Worm (Caenorhabditis elegans): ENCODE measurements around the gene mlck-1.

DNA sequence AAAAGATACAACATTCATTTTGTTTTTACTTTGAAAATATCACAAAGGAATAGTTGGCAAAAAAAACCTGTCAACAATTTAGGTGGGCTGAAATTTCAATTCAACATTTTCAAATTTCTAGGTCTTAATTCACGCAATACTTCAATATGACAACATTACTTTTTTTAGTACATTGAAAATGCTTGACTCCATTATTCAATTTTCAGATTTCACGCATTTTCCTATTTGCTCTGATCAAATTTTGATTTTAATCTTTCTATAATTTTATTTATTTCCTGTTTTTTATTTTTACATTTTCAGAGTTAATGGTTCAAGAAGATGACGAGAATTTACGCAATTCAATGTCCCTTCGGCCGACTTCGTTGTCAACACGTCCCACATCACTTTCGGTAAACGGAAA is 42.0 kb downstream of the mlck-1 start, which contains the start of gene mkk-4:
- TF ChIP-seq lin-11 (tag; optimal IDR thresholded peaks at IDR 0.05), result no peak
- no peak for TF ChIP-seq nhr-23 (tag; optimal IDR thresholded peaks at IDR 0.05)
- TF ChIP-seq nhr-237 (tag; optimal IDR thresholded peaks at IDR 0.05), result no peak
- no peak for TF ChIP-seq nhr-11 (tag; optimal IDR thresholded peaks at IDR 0.05)
- TF ChIP-seq elt-3 (tag; optimal IDR thresholded peaks at IDR 0.05), result no peak
- TF ChIP-seq mab-5 (tag; optimal IDR thresholded peaks at IDR 0.05), result no peak
- no peak for TF ChIP-seq ztf-11 (tag; optimal IDR thresholded peaks at IDR 0.05)
- no peak for TF ChIP-seq mdl-1 (tag; optimal IDR thresholded peaks at IDR 0.05)
- TF ChIP-seq nhr-25 (tag; optimal IDR thresholded peaks at IDR 0.05), result no peak
- TF ChIP-seq fos-1 (tag; optimal IDR thresholded peaks at IDR 0.05), result no peak

All from whole organism, L2 larva.